Worm (Caenorhabditis elegans): ENCODE results near the gene sre-38.

The sre-38 gene

DNA sequence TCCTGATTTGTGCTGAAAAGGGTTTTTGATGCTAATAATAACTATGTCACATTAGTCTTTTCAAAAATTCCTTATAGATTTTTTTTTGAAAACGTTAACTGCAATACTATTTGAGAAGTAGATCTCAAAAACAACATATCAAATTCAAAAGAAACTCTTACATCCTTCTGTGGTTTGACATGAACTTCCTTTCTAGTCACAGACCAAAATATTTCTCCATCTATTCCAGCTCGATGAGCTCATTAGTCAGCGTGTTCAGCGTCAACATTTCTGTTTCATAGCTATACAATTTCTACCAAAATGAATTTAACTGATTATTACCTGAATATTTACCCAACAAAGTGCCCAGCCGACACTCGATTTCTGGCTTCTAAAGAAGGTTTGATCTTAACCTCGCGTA, 51.3 kb downstream of the sre-38 start, which contains the start of gene srh-67:
TSS of gene srh-67 (plus strand) at position 301 of the 400 bp plus-strand sequence.
- TF ChIP-seq ztf-1 (GFP tag; conservative IDR thresholded peaks at IDR 0.05) (no peak), ztf-4 (tag; optimal IDR thresholded peaks at IDR 0.05) (no peak), nhr-11 (tag; optimal IDR thresholded peaks at IDR 0.05) (no peak), nhr-77 (tag; optimal IDR thresholded peaks at IDR 0.05) (no peak), sma-3 (GFP tag; optimal IDR thresholded peaks at IDR 0.05) (no peak), ztf-11 (tag; optimal IDR thresholded peaks at IDR 0.05) (no peak), mdl-1 (tag; optimal IDR thresholded peaks at IDR 0.05) (no peak), C34F6.9 (tag; optimal IDR thresholded peaks at IDR 0.05) (no peak), nhr-129 (tag; optimal IDR thresholded peaks at IDR 0.05) (no peak), sma-9 (GFP tag; optimal IDR thresholded peaks at IDR 0.05) (no peak), sma-9 (tag; optimal IDR thresholded peaks at IDR 0.05) (no peak), nhr-12 (tag; optimal IDR thresholded peaks at IDR 0.05) (no peak), nhr-21 (tag; optimal IDR thresholded peaks at IDR 0.05) (no peak), ZK546.5 (tag; optimal IDR thresholded peaks at IDR 0.05) (no peak), lsy-2 (tag; optimal IDR thresholded peaks at IDR 0.05) (no peak), mbf-1 (tag; optimal IDR thresholded peaks at IDR 0.05) (no peak), skn-1 (tag; optimal IDR thresholded peaks at IDR 0.05) (no peak), peb-1 (tag; optimal IDR thresholded peaks at IDR 0.05) (no peak), Y55F3AM.14 (GFP tag; optimal IDR thresholded peaks at IDR 0.05) (no peak), F13H6.1 (tag; optimal IDR thresholded peaks at IDR 0.05) (no peak), elt-1 (tag; optimal IDR thresholded peaks at IDR 0.05) (no peak)

Measured in whole organism, L2 larva.